Worm (Caenorhabditis elegans) whole organism, L4 larva: ENCODE data around the gene math-3.

ENCODE experiments used
- ceh-28 ChIP-seq: fragments of 150-350 bp; optimal IDR thresholded peaks from 2 replicates; lab custom pipeline; 2014; ENCODE audit warnings: missing biosample characterization, missing genetic modification reagents, missing genetic modification characterization
- daf-12 ChIP-seq: fragments of 150-350 bp; optimal IDR thresholded peaks from 2 replicates; lab custom pipeline; 2014; ENCODE audit warnings: missing biosample characterization, missing genetic modification reagents, missing genetic modification characterization
- nhr-237 ChIP-seq: sonication (generic microtip); optimal IDR thresholded peaks from 2 replicates; lab custom pipeline; 2017; ENCODE audit warnings: missing biosample characterization, missing genetic modification characterization
- nhr-77 ChIP-seq: fragments of 150-350 bp; optimal IDR thresholded peaks from 2 replicates; lab custom pipeline; 2014; ENCODE audit warnings: missing biosample characterization, missing genetic modification characterization
- snpc-4 ChIP-seq: fragments of 150-350 bp; optimal IDR thresholded peaks from 2 replicates; lab custom pipeline; 2014; ENCODE audit warnings: missing biosample characterization, missing genetic modification characterization

DNA sequence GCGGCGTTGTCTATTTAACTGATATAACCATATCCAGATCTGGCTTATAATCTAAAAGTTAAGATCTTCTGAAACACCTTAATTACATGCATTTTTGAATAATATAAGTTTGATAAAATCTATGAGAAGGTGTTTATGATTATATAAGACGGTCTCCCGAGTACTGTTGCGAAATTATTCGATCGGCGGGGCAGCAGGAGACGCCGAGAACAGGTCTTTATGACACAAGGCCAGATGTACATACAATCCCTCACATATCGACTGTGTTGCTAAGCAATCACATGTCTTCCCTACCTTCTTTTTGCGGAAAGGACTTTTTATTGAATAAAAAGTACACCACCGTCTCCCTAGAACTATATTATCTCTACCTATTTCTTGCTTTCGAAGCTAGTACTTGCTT, 15.3 kb upstream of the math-3 start, which contains the start of gene fbxb-53:
- TF ChIP-seq ceh-28 (tag; lab: Kevin White, UChicago) (no peak), daf-12 (tag; lab: Kevin White, UChicago) (no peak), nhr-237 (tag; lab: Kevin White, UChicago) (no peak), snpc-4 (tag; lab: Kevin White, UChicago) (no peak), nhr-77 (tag; lab: Kevin White, UChicago) (no peak)
